Worm (Caenorhabditis elegans) whole organism, early embryonic: Measurements from ENCODE around the gene pals-23.

Experiments used
- B0310.2 ChIP-seq: sonication (generic microtip); optimal IDR thresholded peaks from 2 replicates; lab custom pipeline; 2016; ENCODE audit warnings: mild to moderate bottlenecking, missing genetic modification characterization, missing compliant biosample characterization
- F13C5.2 ChIP-seq: sonication (generic microtip); optimal IDR thresholded peaks from 2 replicates; lab custom pipeline; 2017; ENCODE audit warnings: mild to moderate bottlenecking, missing genetic modification characterization, inconsistent platforms, missing compliant biosample characterization
- aly-1 ChIP-seq: sonication (generic microtip); optimal IDR thresholded peaks from 2 replicates; lab custom pipeline; 2016; ENCODE audit warnings: missing genetic modification characterization, missing compliant biosample characterization
- ama-1 ChIP-seq: fragments of 150-350 bp; optimal IDR thresholded peaks from 2 replicates; lab custom pipeline; 2014
- ceh-13 ChIP-seq: fragments of 200-800 bp; sonication (Bioruptor generic); optimal IDR thresholded peaks from 2 replicates; lab custom pipeline; 2018; ENCODE audit warnings: mild to moderate bottlenecking, missing genetic modification characterization, missing compliant biosample characterization
- ceh-36 ChIP-seq: sonication (generic microtip); optimal IDR thresholded peaks from 2 replicates; lab custom pipeline; 2016; ENCODE audit warnings: missing genetic modification characterization, inconsistent platforms, missing compliant biosample characterization
- ets-7 ChIP-seq: sonication (generic microtip); optimal IDR thresholded peaks from 2 replicates; lab custom pipeline; 2016; ENCODE audit warnings: missing genotype, missing genetic modification characterization, missing compliant biosample characterization
- flt-1 ChIP-seq: fragments of 200-800 bp; sonication (Bioruptor generic); IDR thresholded peaks from 2 replicates; pipeline ENCODE4 v1.3.6; 2022; ENCODE audit warnings: missing genetic modification characterization, missing compliant biosample characterization
- hmbx-1 ChIP-seq: sonication (generic microtip); optimal IDR thresholded peaks from 2 replicates; lab custom pipeline; 2016; ENCODE audit warnings: mild to moderate bottlenecking, missing genetic modification characterization, missing compliant biosample characterization
- hmg-4 ChIP-seq: fragments of 200-800 bp; sonication (Bioruptor generic); optimal IDR thresholded peaks from 2 replicates; lab custom pipeline; 2018; ENCODE audit warnings: mild to moderate bottlenecking, missing genetic modification characterization, missing compliant biosample characterization
- hnd-1 ChIP-seq: sonication (generic microtip); optimal IDR thresholded peaks from 2 replicates; lab custom pipeline; 2016; ENCODE audit warnings: missing genetic modification characterization, missing compliant biosample characterization
- pes-1 ChIP-seq: fragments of 200-800 bp; sonication (Bioruptor generic); IDR thresholded peaks from 2 replicates; pipeline ENCODE4 v1.3.6; 2022; ENCODE audit warnings: missing genetic modification reagents, missing genetic modification characterization, missing compliant biosample characterization
- scrt-1 ChIP-seq: fragments of 200-800 bp; sonication (Bioruptor generic); IDR thresholded peaks from 2 replicates; pipeline ENCODE4 v1.3.6; 2022; ENCODE audit warnings: missing genetic modification characterization, missing compliant biosample characterization
- sea-1 ChIP-seq: fragments of 200-800 bp; sonication (Bioruptor generic); conservative IDR thresholded peaks from 2 replicates; pipeline ENCODE4 v1.3.6; 2022; ENCODE audit warnings: missing genetic modification characterization, missing compliant biosample characterization
- tbx-11 ChIP-seq: fragments of 200-800 bp; sonication (Bioruptor generic); IDR thresholded peaks from 2 replicates; pipeline ENCODE4 v1.3.6; 2022; ENCODE audit warnings: missing genetic modification characterization, missing compliant biosample characterization
- tbx-37 ChIP-seq: fragments of 200-800 bp; sonication (Bioruptor generic); conservative IDR thresholded peaks from 2 replicates; pipeline ENCODE4 v1.3.6; 2022; ENCODE audit warnings: missing genetic modification reagents, missing genetic modification characterization, missing compliant biosample characterization
- tra-4 ChIP-seq: sonication (generic microtip); optimal IDR thresholded peaks from 2 replicates; lab custom pipeline; 2017; ENCODE audit warnings: missing genetic modification characterization, missing compliant biosample characterization

pals-23 gene

DNA sequence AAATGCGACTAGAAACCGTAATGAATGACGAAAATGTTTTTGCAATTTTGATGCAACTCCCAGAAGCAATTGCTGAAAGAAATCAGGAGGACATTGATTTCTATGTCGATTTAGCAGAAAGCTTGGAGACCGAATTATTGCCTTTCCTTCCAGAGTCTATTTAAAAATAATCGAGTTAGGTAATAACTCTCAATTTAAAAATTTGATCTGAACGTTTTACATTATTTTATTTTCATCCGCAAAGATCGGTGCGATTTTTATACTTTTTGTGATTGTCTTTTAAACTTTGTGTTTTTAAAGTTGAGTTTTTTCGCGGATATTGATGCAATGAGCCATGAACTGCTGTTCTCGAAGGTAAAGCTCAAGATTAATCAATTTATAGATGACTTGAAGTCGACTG is at the start of gene pals-23:
Gene pals-23 (plus strand): TSS at position 301 of the 400 bp plus-strand sequence.
- TF ChIP-seq B0310.2 (tag; lab: Kevin White, UChicago) (no peak), F13C5.2 (tag; lab: Kevin White, UChicago) (no peak), ceh-36 (tag; lab: Kevin White, UChicago) (no peak), tbx-37 (GFP tag; lab: Robert Waterston, UW) (no peak), aly-1 (tag; lab: Kevin White, UChicago) (no peak), ets-7 (tag; lab: Kevin White, UChicago) (no peak), hmbx-1 (tag; lab: Kevin White, UChicago) (no peak), pes-1 (GFP tag; lab: Robert Waterston, UW) (no peak), hnd-1 (tag; lab: Kevin White, UChicago) (no peak), ama-1 (no peak), tbx-11 (GFP tag; lab: Robert Waterston, UW) (no peak), flt-1 (GFP tag; lab: Robert Waterston, UW) (no peak), hmg-4 (GFP tag; lab: Kevin White, UChicago) (no peak), tra-4 (tag; lab: Kevin White, UChicago) (no peak)

- no peak for TF ChIP-seq flt-1 (GFP tag; lab: Robert Waterston, UW)
- no peak for TF ChIP-seq sea-1
- no peak for TF ChIP-seq ets-7 (tag; lab: Kevin White, UChicago)
- no peak for TF ChIP-seq ceh-36 (tag; lab: Kevin White, UChicago)
These were observed 40.2 kb upstream of the pals-23 start for ce11 chrIII:84372-84771.

ce11 chrIII:86316-86715 is 38.3 kb upstream of the pals-23 start, which contains the start of gene attf-3:
Gene attf-3 (minus strand): TSS chrIII:86384.
- TF ChIP-seq F13C5.2 (tag; lab: Kevin White, UChicago) (peak; percentile 66), tra-4 (tag; lab: Kevin White, UChicago) (no peak)

DNA sequence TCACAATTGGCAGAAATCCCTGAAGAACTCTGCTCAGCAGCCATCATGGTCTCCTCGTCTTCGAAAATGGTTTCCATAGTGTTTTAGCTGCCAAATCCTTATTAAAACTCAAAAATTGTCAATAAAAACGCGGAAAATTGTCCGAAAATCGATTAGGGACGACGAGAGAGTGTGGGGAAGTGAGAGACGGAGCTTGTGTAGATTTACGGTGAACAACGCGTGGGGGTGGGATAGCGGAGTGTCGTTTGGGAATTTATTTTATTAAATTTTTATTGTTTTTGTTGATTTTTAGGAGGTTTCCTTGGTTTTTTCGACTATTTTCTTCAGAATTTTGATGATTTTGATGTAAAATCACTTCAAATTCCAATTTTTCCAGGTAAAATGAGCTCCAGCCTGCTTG is 37.4 kb upstream of the pals-23 start, which contains the start of the genes F54C4.4 and mrpl-40:
Gene F54C4.4 (minus strand): TSS at position 199 of the 400 bp plus-strand sequence.
Gene mrpl-40 (plus strand): TSS at position 377 of the 400 bp plus-strand sequence.
- TF ChIP-seq hnd-1 (tag; lab: Kevin White, UChicago) (no peak), aly-1 (tag; lab: Kevin White, UChicago) (no peak), hmg-4 (GFP tag; lab: Kevin White, UChicago) (no peak), pes-1 (GFP tag; lab: Robert Waterston, UW) (no peak), B0310.2 (tag; lab: Kevin White, UChicago) (no peak), F13C5.2 (tag; lab: Kevin White, UChicago) (peak; percentile 33), flt-1 (GFP tag; lab: Robert Waterston, UW) (0 out of 2 replicates have a peak, but pooled peaks have one; percentile 27), ceh-36 (tag; lab: Kevin White, UChicago) (no peak), tra-4 (tag; lab: Kevin White, UChicago) (no peak), scrt-1 (GFP tag; lab: Robert Waterston, UW) (no peak), tbx-11 (GFP tag; lab: Robert Waterston, UW) (no peak), sea-1 (no peak), ceh-13 (no peak), ets-7 (tag; lab: Kevin White, UChicago) (no peak), ama-1 (no peak), hmbx-1 (tag; lab: Kevin White, UChicago) (no peak), tbx-37 (GFP tag; lab: Robert Waterston, UW) (0 out of 2 replicates have a peak, but pooled peaks have one; percentile 15)

DNA sequence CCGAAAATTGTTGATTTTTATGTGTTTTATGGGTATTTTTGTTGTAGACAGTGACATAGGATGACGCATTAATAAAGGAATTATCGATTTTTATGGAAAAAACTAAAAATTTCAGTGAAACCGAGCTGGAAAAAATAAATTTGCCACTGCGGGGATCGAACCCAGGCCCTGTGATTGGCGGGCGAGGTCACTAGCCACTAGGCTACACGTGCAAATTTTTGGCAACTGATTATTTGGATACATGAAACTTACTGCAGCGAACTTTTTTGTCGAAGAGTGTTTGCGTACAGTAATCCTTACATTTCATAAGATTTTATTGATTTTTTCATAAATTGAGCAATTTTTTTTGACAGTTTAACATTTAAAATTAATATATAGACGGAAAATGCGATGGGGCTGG is 35.4 kb upstream of the pals-23 start:
- TF ChIP-seq ceh-13 (no peak), scrt-1 (GFP tag; lab: Robert Waterston, UW) (no peak), sea-1 (peak; percentile 76), pes-1 (GFP tag; lab: Robert Waterston, UW) (peak; percentile 76), hmbx-1 (tag; lab: Kevin White, UChicago) (peak; percentile 12), F13C5.2 (tag; lab: Kevin White, UChicago) (peak; percentile 52), tbx-11 (GFP tag; lab: Robert Waterston, UW) (no peak), ama-1 (peak; percentile 4), flt-1 (GFP tag; lab: Robert Waterston, UW) (peak; percentile 67), B0310.2 (tag; lab: Kevin White, UChicago) (no peak), tbx-37 (GFP tag; lab: Robert Waterston, UW) (no peak), hnd-1 (tag; lab: Kevin White, UChicago) (no peak), ceh-36 (tag; lab: Kevin White, UChicago) (peak; percentile 66), hmg-4 (GFP tag; lab: Kevin White, UChicago) (no peak), tra-4 (tag; lab: Kevin White, UChicago) (peak; percentile 44), aly-1 (tag; lab: Kevin White, UChicago) (no peak), ets-7 (tag; lab: Kevin White, UChicago) (no peak)

DNA sequence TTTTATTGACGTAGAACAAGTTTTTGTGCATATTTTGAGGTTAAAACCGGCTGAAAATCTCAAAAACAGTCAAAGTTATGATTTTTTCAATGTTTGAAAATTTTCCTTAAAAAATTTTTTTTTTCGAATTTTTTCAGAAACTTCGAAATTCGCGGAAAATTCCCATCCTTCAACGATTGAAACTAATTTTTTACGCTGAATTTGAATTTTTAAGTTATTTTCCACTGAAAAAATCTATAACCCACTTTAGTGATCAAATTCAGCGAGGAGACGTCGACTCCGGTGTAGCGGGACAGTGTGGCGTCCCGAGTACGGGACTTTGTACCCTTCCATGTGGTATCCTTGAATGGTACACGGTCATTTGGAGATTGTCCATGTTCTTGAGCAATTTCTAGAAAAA is 32.3 kb upstream of the pals-23 start:
- TF ChIP-seq tra-4 (tag; lab: Kevin White, UChicago) = no peak

- TF ChIP-seq hmg-4 (GFP tag; lab: Kevin White, UChicago) (peak; percentile 61), scrt-1 (GFP tag; lab: Robert Waterston, UW) (no peak)
These were observed 29.7 kb upstream of the pals-23 start, which contains the start of gene pat-4 for ce11 chrIII:94759-95330. Gene pat-4 (minus strand): TSS chrIII:94809.

- no peak for TF ChIP-seq F13C5.2 (tag; lab: Kevin White, UChicago)
- no peak for TF ChIP-seq flt-1 (GFP tag; lab: Robert Waterston, UW)
- no peak for TF ChIP-seq ceh-13
- TF ChIP-seq hmbx-1 (tag; lab: Kevin White, UChicago) = no peak
These were observed 28.4 kb upstream of the pals-23 start for ce11 chrIII:96196-96595.
